Worm (Caenorhabditis elegans) whole organism, L1 larva: ENCODE data around the gene srx-137.
A peak's percentile ranks its signal among the peaks of the same experiment; 100 is the strongest.

ENCODE experiments used
- C34B4.2 ChIP-seq: sonication (generic microtip); optimal IDR thresholded peaks from 2 replicates; lab custom pipeline; 2017; ENCODE audit warnings: mild to moderate bottlenecking, missing genetic modification characterization, missing compliant biosample characterization
- F16B12.6 ChIP-seq: fragments of 150-350 bp; optimal IDR thresholded peaks from 2 replicates; lab custom pipeline; 2014; ENCODE audit warnings: missing biosample characterization, missing genetic modification characterization
- Y116A8C.19 ChIP-seq: sonication (generic microtip); optimal IDR thresholded peaks from 2 replicates; lab custom pipeline; 2016; ENCODE audit warnings: missing compliant biosample characterization, missing genetic modification characterization, borderline replicate concordance
- blmp-1 ChIP-seq: fragments of 150-350 bp; optimal IDR thresholded peaks from 2 replicates; lab custom pipeline; 2014; ENCODE audit warnings: missing biosample characterization, missing genetic modification characterization
- ceh-82 ChIP-seq, 3 experiments: fragments of 150-350 bp in 1 of 3; sonication (generic microtip) in 2 of 3; optimal IDR thresholded peaks; 2 replicates each; lab custom pipeline; 2014 to 2017; ENCODE audit warnings: missing biosample characterization in 3 of 3, missing genetic modification characterization in 3 of 3
- ceh-88 ChIP-seq: fragments of 200-800 bp; sonication (Bioruptor generic); IDR thresholded peaks from 2 replicates; pipeline ENCODE4 v1.3.6; 2022; ENCODE audit warnings: missing genetic modification characterization, missing compliant biosample characterization
- ceh-90 ChIP-seq: sonication (generic microtip); optimal IDR thresholded peaks from 2 replicates; lab custom pipeline; 2016; ENCODE audit warnings: missing genetic modification characterization, missing compliant biosample characterization
- ces-1 ChIP-seq: fragments of 150-350 bp; optimal IDR thresholded peaks from 2 replicates; lab custom pipeline; 2014; ENCODE audit warnings: missing biosample characterization, missing genetic modification reagents, missing genetic modification characterization
- dpl-1 ChIP-seq, 3 experiments: fragments of 150-350 bp in 2 of 3; sonication (generic microtip) in 1 of 3; optimal IDR thresholded peaks; 2 replicates each; lab custom pipeline; 2014 to 2017; ENCODE audit warnings: missing biosample characterization in 3 of 3, missing genetic modification characterization in 3 of 3, missing genetic modification reagents in 3 of 3
- efl-1 ChIP-seq, 4 experiments: fragments of 150-350 bp; optimal IDR thresholded peaks in 3 of 4; peaks in 1 of 4; 1 replicate in 1 of 4; 2 replicates in 3 of 4; lab custom pipeline; 2014; ENCODE audit warnings: missing biosample characterization in 2 of 4, missing genetic modification characterization in 2 of 4, missing genetic modification reagents in 2 of 4
- efl-3 ChIP-seq: fragments of 200-800 bp; sonication (Bioruptor generic); optimal IDR thresholded peaks from 2 replicates; lab custom pipeline; 2018; ENCODE audit warnings: mild to moderate bottlenecking, missing genetic modification characterization, missing compliant biosample characterization
- egl-27 ChIP-seq, 2 experiments: fragments of 150-350 bp in 1 of 2; sonication (generic microtip); optimal IDR thresholded peaks; 3 replicates each; lab custom pipeline; 2017 to 2018; ENCODE audit warnings: missing biosample characterization in 2 of 2, missing genetic modification characterization in 2 of 2, missing genetic modification reagents in 2 of 2
- elt-3 ChIP-seq, 6 experiments: fragments of 150-350 bp in 1 of 6; sonication (generic microtip); optimal IDR thresholded peaks; 2 replicates each; lab custom pipeline; 2017 to 2018; ENCODE audit warnings: missing biosample characterization in 6 of 6, missing genetic modification characterization in 6 of 6, inconsistent platforms in 1 of 6
- ets-5 ChIP-seq: fragments of 200-800 bp; sonication (Bioruptor generic); IDR thresholded peaks from 2 replicates; pipeline ENCODE4 v1.3.6; 2022; ENCODE audit warnings: missing genetic modification characterization, missing compliant biosample characterization
- fkh-10 ChIP-seq: sonication (generic microtip); optimal IDR thresholded peaks from 2 replicates; lab custom pipeline; 2017; ENCODE audit warnings: missing biosample characterization, missing genetic modification reagents, missing genetic modification characterization
- fkh-4 ChIP-seq: sonication (generic microtip); optimal IDR thresholded peaks from 2 replicates; lab custom pipeline; 2016; ENCODE audit warnings: missing compliant biosample characterization, missing genetic modification characterization, borderline replicate concordance
- fos-1 ChIP-seq: fragments of 150-350 bp; optimal IDR thresholded peaks from 2 replicates; lab custom pipeline; 2014; ENCODE audit warnings: missing biosample characterization, missing genetic modification characterization
- grh-1 ChIP-seq: fragments of 200-800 bp; sonication (Bioruptor generic); IDR thresholded peaks from 2 replicates; pipeline ENCODE4 v1.3.6; 2022; ENCODE audit warnings: missing genetic modification reagents, missing genetic modification characterization, missing compliant biosample characterization
- hlh-17 ChIP-seq: fragments of 200-800 bp; sonication (Bioruptor generic); optimal IDR thresholded peaks from 2 replicates; lab custom pipeline; 2018; ENCODE audit warnings: missing genetic modification characterization, mild to moderate bottlenecking, missing compliant biosample characterization, moderate library complexity, borderline replicate concordance
- hlh-4 ChIP-seq: sonication (generic microtip); optimal IDR thresholded peaks from 2 replicates; lab custom pipeline; 2016; ENCODE audit warnings: mild to moderate bottlenecking, missing genetic modification characterization, missing compliant biosample characterization
- hpl-2 ChIP-seq: fragments of 150-350 bp; optimal IDR thresholded peaks from 2 replicates; lab custom pipeline; 2014; ENCODE audit warnings: missing biosample characterization, missing genetic modification reagents, missing genetic modification characterization
- lin-14 ChIP-seq: fragments of 200-800 bp; sonication (Bioruptor generic); optimal IDR thresholded peaks from 2 replicates; lab custom pipeline; 2018; ENCODE audit warnings: mild to moderate bottlenecking, missing genetic modification characterization, moderate library complexity, missing compliant biosample characterization
- lin-15B ChIP-seq: fragments of 150-350 bp; sonication (generic microtip); optimal IDR thresholded peaks from 3 replicates; lab custom pipeline; 2014; ENCODE audit warnings: missing biosample characterization, missing genetic modification characterization
- mef-2 ChIP-seq: fragments of 150-350 bp; optimal IDR thresholded peaks from 2 replicates; lab custom pipeline; 2014; ENCODE audit warnings: missing biosample characterization, missing genetic modification characterization
- nhr-76 ChIP-seq: sonication (generic microtip); optimal IDR thresholded peaks from 2 replicates; lab custom pipeline; 2017; ENCODE audit warnings: missing biosample characterization, missing genetic modification characterization
- pag-3 ChIP-seq: sonication (generic microtip); optimal IDR thresholded peaks from 2 replicates; lab custom pipeline; 2017; ENCODE audit warnings: missing genetic modification characterization, mild to moderate bottlenecking, missing compliant biosample characterization, antibody characterized with exemption, borderline replicate concordance; ENCODE audit not compliant: insufficient read depth
- pax-3 ChIP-seq: fragments of 200-800 bp; sonication (Bioruptor generic); optimal IDR thresholded peaks from 2 replicates; lab custom pipeline; 2018; ENCODE audit warnings: mild to moderate bottlenecking, missing genetic modification characterization, moderate library complexity, missing compliant biosample characterization
- skn-1 ChIP-seq: fragments of 150-350 bp; optimal IDR thresholded peaks from 2 replicates; lab custom pipeline; 2014; ENCODE audit warnings: missing biosample characterization, missing genetic modification characterization
- snu-23 ChIP-seq: sonication (generic microtip); optimal IDR thresholded peaks from 2 replicates; lab custom pipeline; 2016; ENCODE audit warnings: missing genetic modification characterization, missing compliant biosample characterization
- sox-4 ChIP-seq: sonication (generic microtip); optimal IDR thresholded peaks from 2 replicates; lab custom pipeline; 2016; ENCODE audit warnings: missing genetic modification characterization, missing compliant biosample characterization
- sup-37 ChIP-seq: fragments of 200-800 bp; sonication (Bioruptor generic); optimal IDR thresholded peaks from 2 replicates; lab custom pipeline; 2018; ENCODE audit warnings: mild to moderate bottlenecking, missing genetic modification characterization, missing compliant biosample characterization
- tbx-2 ChIP-seq: sonication (generic microtip); optimal IDR thresholded peaks from 2 replicates; lab custom pipeline; 2016; ENCODE audit warnings: missing genetic modification characterization, missing compliant biosample characterization
- tlp-1 ChIP-seq: fragments of 150-350 bp; optimal IDR thresholded peaks from 2 replicates; lab custom pipeline; 2014; ENCODE audit warnings: missing biosample characterization, missing genetic modification characterization
- unc-62 ChIP-seq: fragments of 150-350 bp; optimal IDR thresholded peaks from 2 replicates; lab custom pipeline; 2014; ENCODE audit warnings: missing biosample characterization, missing genetic modification reagents, missing genetic modification characterization
- unc-86 ChIP-seq: sonication (generic microtip); optimal IDR thresholded peaks from 2 replicates; lab custom pipeline; 2016; ENCODE audit warnings: missing genetic modification characterization, missing compliant biosample characterization
- unc-98 ChIP-seq: fragments of 200-800 bp; sonication (Bioruptor generic); IDR thresholded peaks from 2 replicates; pipeline ENCODE4 v1.3.6; 2022; ENCODE audit warnings: missing genetic modification characterization, missing compliant biosample characterization
- vab-15 ChIP-seq: sonication (generic microtip); optimal IDR thresholded peaks from 2 replicates; lab custom pipeline; 2017; ENCODE audit warnings: missing genotype, mild to moderate bottlenecking, missing genetic modification characterization, missing compliant biosample characterization
- zip-4 ChIP-seq: fragments of 200-800 bp; sonication (Bioruptor generic); optimal IDR thresholded peaks from 2 replicates; lab custom pipeline; 2018; ENCODE audit warnings: mild to moderate bottlenecking, missing genetic modification characterization, moderate library complexity, missing compliant biosample characterization
- ztf-11 ChIP-seq, 2 experiments: sonication (generic microtip); optimal IDR thresholded peaks; 2 replicates each; lab custom pipeline; 2016 to 2017; ENCODE audit warnings: missing genetic modification characterization in 2 of 2, missing biosample characterization in 1 of 2, missing compliant biosample characterization in 1 of 2
- ztf-4 ChIP-seq: fragments of 150-350 bp; optimal IDR thresholded peaks from 2 replicates; lab custom pipeline; 2014; ENCODE audit warnings: missing biosample characterization, missing genetic modification characterization

The srx-137 gene

DNA sequence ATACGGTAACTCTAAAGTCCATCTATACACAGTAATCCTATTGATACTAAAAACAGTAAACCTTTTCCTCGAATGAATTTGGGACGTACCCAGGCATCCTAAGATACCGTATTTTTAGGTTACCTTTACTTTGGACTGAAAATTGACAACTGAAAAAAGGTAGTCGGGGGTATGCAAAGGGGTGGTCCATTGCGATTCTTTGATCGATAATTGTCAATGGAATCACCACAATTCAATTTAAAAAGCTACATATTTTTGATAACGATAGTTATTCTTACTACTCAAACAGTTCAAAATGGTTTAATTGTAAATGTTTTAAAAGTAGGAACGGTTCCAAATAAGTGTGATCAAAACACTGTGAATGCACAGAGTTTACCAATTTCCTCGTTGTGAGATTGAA lies 28.7 kb upstream of the srx-137 start, which contains the start of gene srx-129:
Gene srx-129, plus strand, starts transcription at position 301 of the 400 bp plus-strand sequence.
- TF ChIP-seq ceh-88 (no peak), unc-62 (GFP tag; lab: Kevin White, UChicago) (no peak), sox-4 (no peak), sup-37 (GFP tag; lab: Kevin White, UChicago) (no peak), zip-4 (GFP tag; lab: Kevin White, UChicago) (no peak), ets-5 (no peak), ceh-82 (tag; optimal IDR thresholded peaks at IDR 0.05; lab: Kevin White, UChicago) (no peak), ces-1 (GFP tag; lab: Kevin White, UChicago) (no peak), efl-3 (no peak)

DNA sequence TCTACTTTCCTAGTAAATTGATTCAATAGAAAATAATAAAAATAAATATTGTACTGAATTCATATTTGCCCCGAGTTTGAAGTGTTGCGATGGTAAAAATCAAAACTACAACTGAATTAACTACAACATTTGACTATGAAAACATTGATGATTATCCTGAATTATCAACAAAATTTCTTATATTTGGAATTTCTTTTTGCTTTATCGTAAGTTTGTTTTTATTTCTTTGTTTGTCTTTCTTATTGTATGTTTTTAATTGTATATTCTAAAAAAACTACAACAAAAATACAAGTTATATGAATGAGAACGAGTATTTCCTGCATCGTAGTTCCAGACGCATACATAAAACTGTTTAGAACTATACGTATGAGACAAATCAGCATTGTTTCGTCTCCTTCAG lies 25.4 kb upstream of the srx-137 start, which contains the start of gene srx-128:
Gene srx-128, plus strand, starts transcription at position 301 of the 400 bp plus-strand sequence.
- no peak for TF ChIP-seq efl-1 (optimal IDR thresholded peaks at IDR 0.05; lab: Kevin White, UChicago)
- TF ChIP-seq efl-1 (GFP tag; optimal IDR thresholded peaks at IDR 0.05 in 1 of 2; lab: Kevin White, UChicago), result peak in 1 of 2 experiments; percentile 47
- no peak for TF ChIP-seq ztf-4 (tag; lab: Kevin White, UChicago)
- TF ChIP-seq, all 84 proteins: peak for 1

DNA sequence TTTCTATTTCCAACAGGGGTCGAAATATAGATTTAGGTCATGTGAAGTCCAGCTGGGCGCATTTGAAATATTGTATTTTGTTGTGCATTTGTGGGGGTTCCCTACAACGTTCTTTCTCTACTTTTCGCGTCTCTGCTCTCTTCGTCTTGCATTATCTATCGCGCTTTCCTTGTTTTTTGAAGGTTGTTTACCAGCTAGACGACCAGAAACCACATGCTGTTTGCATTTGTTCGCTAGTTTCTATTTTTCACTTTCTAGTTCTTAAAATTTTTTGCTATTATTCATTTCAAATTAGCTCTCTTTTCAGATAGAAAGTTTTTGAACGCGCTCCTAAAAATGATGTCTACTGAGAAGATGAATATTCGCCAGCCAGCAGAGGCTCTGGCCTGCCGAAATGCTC lies 23.2 kb upstream of the srx-137 start, which contains the start of gene F55B12.10:
Gene F55B12.10, plus strand, starts transcription at position 301 of the 400 bp plus-strand sequence.
- TF ChIP-seq elt-3 (tag; optimal IDR thresholded peaks at IDR 0.05; lab: Kevin White, UChicago), result no peak
- TF ChIP-seq dpl-1 (GFP tag; optimal IDR thresholded peaks at IDR 0.05; lab: Kevin White, UChicago), result no peak
- TF ChIP-seq F16B12.6 (tag; lab: Kevin White, UChicago), result no peak
- TF ChIP-seq pag-3 (tag; lab: Kevin White, UChicago), result no peak
- no peak for TF ChIP-seq hpl-2 (GFP tag; lab: Kevin White, UChicago)
- no peak for TF ChIP-seq blmp-1 (tag; lab: Kevin White, UChicago)
- no peak for TF ChIP-seq unc-86 (tag; lab: Kevin White, UChicago)
- no peak for TF ChIP-seq Y116A8C.19
- TF ChIP-seq lin-15B (tag; lab: Kevin White, UChicago), result no peak
- TF ChIP-seq skn-1 (tag; lab: Kevin White, UChicago), result no peak
- TF ChIP-seq lin-14 (GFP tag; lab: Kevin White, UChicago), result no peak
- no peak for TF ChIP-seq fos-1
- no peak for TF ChIP-seq C34B4.2 (tag; lab: Kevin White, UChicago)
- no peak for TF ChIP-seq efl-3
- no peak for TF ChIP-seq grh-1
- TF ChIP-seq tbx-2, result no peak
- TF ChIP-seq egl-27 (tag; optimal IDR thresholded peaks at IDR 0.05; lab: Kevin White, UChicago), result no peak
- TF ChIP-seq, all 84 proteins: peak for 0

DNA sequence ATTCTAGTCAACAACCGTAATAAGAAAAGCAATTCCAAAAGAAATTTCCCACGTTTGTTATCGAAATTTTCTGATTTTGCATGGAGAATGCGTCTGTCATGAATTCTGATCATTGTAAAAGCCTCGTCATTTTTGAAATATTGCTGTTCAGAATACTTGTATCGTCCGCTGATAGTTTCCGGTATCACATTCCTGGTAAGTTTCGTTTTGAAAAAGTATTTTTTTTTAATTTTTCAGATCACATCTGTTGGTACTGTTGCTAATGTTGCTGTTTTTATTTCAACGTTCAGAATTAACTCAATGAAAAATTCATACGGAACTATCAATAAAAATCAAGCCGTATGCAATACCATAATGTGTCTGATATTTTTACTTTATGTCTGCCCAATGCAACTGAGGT lies 21.7 kb upstream of the srx-137 start, which contains the start of gene srx-17:
Gene srx-17, plus strand, starts transcription at position 301 of the 400 bp plus-strand sequence.
- TF ChIP-seq fkh-4 (tag; lab: Kevin White, UChicago) (no peak), efl-1 (optimal IDR thresholded peaks at IDR 0.05; lab: Kevin White, UChicago) (no peak), efl-1 (GFP tag; optimal IDR thresholded peaks at IDR 0.05 in 1 of 2; lab: Kevin White, UChicago) (peak in 1 of 2 experiments; percentile 29)

DNA sequence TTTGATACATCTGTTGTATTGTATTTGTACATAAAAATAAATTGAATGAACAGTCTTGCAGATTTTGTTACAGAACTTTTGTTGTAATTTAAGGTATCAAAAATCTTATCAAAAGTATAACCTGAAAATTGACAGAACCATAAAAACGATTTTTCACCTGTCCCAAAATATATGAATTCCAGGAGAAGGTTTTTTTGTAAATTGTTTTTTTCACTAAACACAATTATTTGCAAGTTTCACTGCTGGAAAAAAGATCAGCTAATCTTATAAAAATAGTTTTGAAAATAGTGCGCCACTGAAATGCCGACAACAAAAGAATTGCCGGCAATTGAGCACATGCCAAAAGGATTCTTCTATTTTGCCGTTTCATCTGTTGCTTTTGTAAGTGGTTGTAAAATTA lies 19.5 kb upstream of the srx-137 start, which contains the start of gene srx-130:
Gene srx-130, plus strand, starts transcription at position 301 of the 400 bp plus-strand sequence.
- TF ChIP-seq ceh-90 (tag; lab: Kevin White, UChicago) (no peak), ces-1 (GFP tag; lab: Kevin White, UChicago) (no peak), hlh-4 (tag; lab: Kevin White, UChicago) (no peak), snu-23 (GFP tag; lab: Kevin White, UChicago) (no peak), F16B12.6 (tag; lab: Kevin White, UChicago) (no peak), pax-3 (tag; lab: Kevin White, UChicago) (no peak), vab-15 (tag; lab: Kevin White, UChicago) (no peak), hlh-17 (GFP tag; lab: Kevin White, UChicago) (no peak), fkh-10 (GFP tag; lab: Kevin White, UChicago) (no peak), pag-3 (tag; lab: Kevin White, UChicago) (no peak), unc-98 (GFP tag; lab: Robert Waterston, UW) (no peak), ztf-11 (tag; optimal IDR thresholded peaks at IDR 0.05; lab: Kevin White, UChicago) (no peak), C34B4.2 (tag; lab: Kevin White, UChicago) (no peak), tlp-1 (tag; lab: Kevin White, UChicago) (no peak), mef-2 (tag; lab: Kevin White, UChicago) (no peak), nhr-76 (tag; lab: Kevin White, UChicago) (no peak), unc-86 (tag; lab: Kevin White, UChicago) (no peak), elt-3 (tag; optimal IDR thresholded peaks at IDR 0.05; lab: Kevin White, UChicago) (no peak), ceh-82 (tag; optimal IDR thresholded peaks at IDR 0.05; lab: Kevin White, UChicago) (no peak)
